Worm (Caenorhabditis elegans) whole organism, L3 larva: ENCODE results near the gene fbxa-9.

Experiments used
- daf-12 ChIP-seq: fragments of 150-350 bp; optimal IDR thresholded peaks from 2 replicates; lab custom pipeline; 2014; ENCODE audit warnings: missing biosample characterization, missing genetic modification reagents, missing genetic modification characterization
- fos-1 ChIP-seq: fragments of 150-350 bp; optimal IDR thresholded peaks from 2 replicates; lab custom pipeline; 2014; ENCODE audit warnings: missing biosample characterization, missing genetic modification characterization
- nhr-28 ChIP-seq: fragments of 150-350 bp; optimal IDR thresholded peaks from 2 replicates; lab custom pipeline; 2014; ENCODE audit warnings: missing biosample characterization, missing genetic modification characterization
- pqm-1 ChIP-seq: fragments of 150-350 bp; optimal IDR thresholded peaks from 2 replicates; lab custom pipeline; 2017; ENCODE audit warnings: missing biosample characterization, missing genetic modification characterization, inconsistent platforms
- skn-1 ChIP-seq: fragments of 150-350 bp; optimal IDR thresholded peaks from 2 replicates; lab custom pipeline; 2014; ENCODE audit warnings: missing biosample characterization, missing genetic modification characterization
- unc-62 ChIP-seq: fragments of 150-350 bp; sonication (generic microtip); optimal IDR thresholded peaks from 4 replicates; lab custom pipeline; 2014; ENCODE audit warnings: missing biosample characterization, missing genetic modification reagents, missing genetic modification characterization

ce11 chrIII:2280569-2280968 is 14.1 kb downstream of the fbxa-9 start, which contains the start of gene Y54F10BM.22:
- no peak for TF ChIP-seq daf-12 (tag; lab: Kevin White, UChicago)
- no peak for TF ChIP-seq pqm-1 (tag; lab: Kevin White, UChicago)
- TF ChIP-seq nhr-28 (tag; lab: Kevin White, UChicago), result no peak
- TF ChIP-seq skn-1 (tag; lab: Kevin White, UChicago), result no peak
- no peak for TF ChIP-seq fos-1 (tag; lab: Kevin White, UChicago)
- TF ChIP-seq unc-62 (GFP tag; lab: Kevin White, UChicago), result no peak
